Worm (Caenorhabditis elegans) whole organism, young adult: ENCODE data around the gene F17C8.3.

Experiments used
- F10E7.11 ChIP-seq: sonication (generic microtip); optimal IDR thresholded peaks from 2 replicates; lab custom pipeline; 2017; ENCODE audit warnings: mild to moderate bottlenecking, missing genetic modification characterization, moderate library complexity, missing compliant biosample characterization
- F37B4.10 ChIP-seq: fragments of 200-800 bp; sonication (Bioruptor generic); IDR thresholded peaks from 2 replicates; pipeline ENCODE4 v1.3.6; 2022; ENCODE audit warnings: missing genetic modification characterization, missing compliant biosample characterization
- F39B2.1 ChIP-seq: fragments of 200-800 bp; sonication (Bioruptor generic); IDR thresholded peaks from 2 replicates; pipeline ENCODE4 v1.3.6; 2022; ENCODE audit warnings: missing genetic modification reagents, missing genetic modification characterization, missing compliant biosample characterization
- F57A8.1 ChIP-seq: fragments of 200-800 bp; sonication (Bioruptor generic); optimal IDR thresholded peaks from 2 replicates; lab custom pipeline; 2018; ENCODE audit warnings: mild to moderate bottlenecking, missing genetic modification characterization, moderate library complexity, missing compliant biosample characterization
- K12H6.12 ChIP-seq: fragments of 200-800 bp; sonication (Bioruptor generic); optimal IDR thresholded peaks from 2 replicates; lab custom pipeline; 2018; ENCODE audit warnings: mild to moderate bottlenecking, missing genetic modification characterization, missing compliant biosample characterization
- Y79H2A.3 ChIP-seq: fragments of 200-800 bp; sonication (Bioruptor generic); conservative IDR thresholded peaks from 2 replicates; pipeline ENCODE4 v1.3.6; 2022; ENCODE audit warnings: missing genetic modification reagents, missing genetic modification characterization, missing compliant biosample characterization
- Y95B8A.8 ChIP-seq: fragments of 200-800 bp; sonication (Bioruptor generic); IDR thresholded peaks from 2 replicates; pipeline ENCODE4 v1.3.6; 2022; ENCODE audit warnings: missing genetic modification reagents, missing genetic modification characterization, missing compliant biosample characterization
- akir-1 ChIP-seq: fragments of 200-800 bp; sonication (Bioruptor generic); optimal IDR thresholded peaks from 2 replicates; lab custom pipeline; 2018; ENCODE audit warnings: mild to moderate bottlenecking, missing genetic modification characterization, moderate library complexity, missing compliant biosample characterization
- ama-1 ChIP-seq, 3 experiments: fragments of 150-350 bp in 1 of 3; sonication (generic microtip) in 2 of 3; optimal IDR thresholded peaks; 2 replicates each; lab custom pipeline; 2014 to 2018; ENCODE audit warnings: missing biosample characterization in 2 of 3, missing genetic modification characterization in 2 of 3, missing genetic modification reagents in 2 of 3
- atf-7 ChIP-seq: sonication (generic microtip); optimal IDR thresholded peaks from 2 replicates; lab custom pipeline; 2017; ENCODE audit warnings: mild to moderate bottlenecking, missing genetic modification characterization, missing compliant biosample characterization
- athp-1 ChIP-seq: sonication (generic microtip); optimal IDR thresholded peaks from 2 replicates; lab custom pipeline; 2017; ENCODE audit warnings: mild to moderate bottlenecking, missing genetic modification characterization, missing compliant biosample characterization
- attf-5 ChIP-seq: fragments of 200-800 bp; sonication (Bioruptor generic); optimal IDR thresholded peaks from 2 replicates; lab custom pipeline; 2018; ENCODE audit warnings: mild to moderate bottlenecking, missing genetic modification characterization, missing compliant biosample characterization
- ceh-27 ChIP-seq: fragments of 200-800 bp; sonication (Bioruptor generic); optimal IDR thresholded peaks from 2 replicates; lab custom pipeline; 2018; ENCODE audit warnings: mild to moderate bottlenecking, missing genetic modification characterization, moderate library complexity, missing compliant biosample characterization
- ceh-58 ChIP-seq: fragments of 200-800 bp; sonication (Bioruptor generic); IDR thresholded peaks from 2 replicates; pipeline ENCODE4 v1.3.6; 2022; ENCODE audit warnings: missing genetic modification characterization, missing compliant biosample characterization
- dpl-1 ChIP-seq: fragments of 150-350 bp; optimal IDR thresholded peaks from 2 replicates; lab custom pipeline; 2014; ENCODE audit warnings: missing biosample characterization, missing genetic modification reagents, missing genetic modification characterization
- efl-1 ChIP-seq: fragments of 150-350 bp; optimal IDR thresholded peaks from 2 replicates; lab custom pipeline; 2014; ENCODE audit warnings: missing biosample characterization, missing genetic modification reagents, missing genetic modification characterization
- egl-44 ChIP-seq: fragments of 200-800 bp; sonication (Bioruptor generic); IDR thresholded peaks from 2 replicates; pipeline ENCODE4 v1.3.6; 2022; ENCODE audit warnings: missing genetic modification reagents, missing genetic modification characterization, missing compliant biosample characterization
- egrh-3 ChIP-seq: fragments of 200-800 bp; sonication (Bioruptor generic); IDR thresholded peaks from 2 replicates; pipeline ENCODE4 v1.3.6; 2022; ENCODE audit warnings: missing genetic modification reagents, missing genetic modification characterization, missing compliant biosample characterization
- hrde-1 ChIP-seq: sonication (generic microtip); optimal IDR thresholded peaks from 2 replicates; lab custom pipeline; 2016; ENCODE audit warnings: missing genetic modification characterization, mild to moderate bottlenecking, missing compliant biosample characterization, moderate library complexity, missing genotype, missing genetic modification reagents, borderline replicate concordance
- let-526 ChIP-seq: fragments of 200-800 bp; sonication (Bioruptor generic); IDR thresholded peaks from 2 replicates; pipeline ENCODE4 v1.3.6; 2022; ENCODE audit warnings: missing genetic modification reagents, missing genetic modification characterization, missing compliant biosample characterization
- let-607 ChIP-seq, 2 experiments: fragments of 200-800 bp in 1 of 2; sonication (Bioruptor generic) in 1 of 2; sonication (generic microtip) in 1 of 2; optimal IDR thresholded peaks; 2 replicates each; lab custom pipeline; 2016 to 2018; ENCODE audit warnings: mild to moderate bottlenecking in 2 of 2, missing compliant biosample characterization in 2 of 2, missing genetic modification characterization in 2 of 2, moderate library complexity in 2 of 2, missing genotype in 1 of 2
- lin-35 ChIP-seq, 3 experiments: fragments of 150-350 bp in 2 of 3; sonication (generic microtip) in 1 of 3; optimal IDR thresholded peaks; 2 replicates each; lab custom pipeline; 2014 to 2018; ENCODE audit warnings: missing biosample characterization in 3 of 3, missing genetic modification characterization in 3 of 3, missing genetic modification reagents in 3 of 3
- lin-40 ChIP-seq: sonication (generic microtip); optimal IDR thresholded peaks from 2 replicates; lab custom pipeline; 2016; ENCODE audit warnings: missing genetic modification characterization, mild to moderate bottlenecking, missing compliant biosample characterization, missing genotype, missing genetic modification reagents
- lir-1 ChIP-seq: fragments of 200-800 bp; sonication (Bioruptor generic); conservative IDR thresholded peaks from 2 replicates; pipeline ENCODE4 v1.3.6; 2022; ENCODE audit warnings: missing genetic modification reagents, missing genetic modification characterization, missing compliant biosample characterization
- madf-6 ChIP-seq: fragments of 200-800 bp; sonication (Bioruptor generic); IDR thresholded peaks from 2 replicates; pipeline ENCODE4 v1.3.6; 2022; ENCODE audit warnings: missing genetic modification reagents, missing genetic modification characterization, missing compliant biosample characterization
- mel-28 ChIP-seq: sonication (generic microtip); optimal IDR thresholded peaks from 2 replicates; lab custom pipeline; 2016; ENCODE audit warnings: borderline replicate concordance, mild to moderate bottlenecking, missing genetic modification characterization, missing compliant biosample characterization
- nhr-27 ChIP-seq: fragments of 200-800 bp; sonication (Bioruptor generic); optimal IDR thresholded peaks from 2 replicates; lab custom pipeline; 2018; ENCODE audit warnings: mild to moderate bottlenecking, missing genetic modification characterization, moderate library complexity, missing compliant biosample characterization
- tbx-9 ChIP-seq: sonication (generic microtip); optimal IDR thresholded peaks from 2 replicates; lab custom pipeline; 2016; ENCODE audit warnings: borderline replicate concordance, missing genetic modification characterization, inconsistent platforms, missing compliant biosample characterization
- tlf-1 ChIP-seq: fragments of 200-800 bp; sonication (Bioruptor generic); optimal IDR thresholded peaks from 2 replicates; lab custom pipeline; 2018; ENCODE audit warnings: mild to moderate bottlenecking, missing genetic modification characterization, missing compliant biosample characterization
- xnd-1 ChIP-seq: sonication (generic microtip); optimal IDR thresholded peaks from 2 replicates; lab custom pipeline; 2016; ENCODE audit warnings: missing genotype, missing genetic modification reagents, missing genetic modification characterization, missing compliant biosample characterization
- zfh-2 ChIP-seq: fragments of 200-800 bp; sonication (Bioruptor generic); conservative IDR thresholded peaks from 2 replicates; pipeline ENCODE4 v1.3.6; 2022; ENCODE audit warnings: missing genetic modification reagents, missing genetic modification characterization, missing compliant biosample characterization
- ztf-26 ChIP-seq: sonication (generic microtip); optimal IDR thresholded peaks from 2 replicates; lab custom pipeline; 2017; ENCODE audit warnings: missing genetic modification characterization, missing compliant biosample characterization

Gene F17C8.3

DNA sequence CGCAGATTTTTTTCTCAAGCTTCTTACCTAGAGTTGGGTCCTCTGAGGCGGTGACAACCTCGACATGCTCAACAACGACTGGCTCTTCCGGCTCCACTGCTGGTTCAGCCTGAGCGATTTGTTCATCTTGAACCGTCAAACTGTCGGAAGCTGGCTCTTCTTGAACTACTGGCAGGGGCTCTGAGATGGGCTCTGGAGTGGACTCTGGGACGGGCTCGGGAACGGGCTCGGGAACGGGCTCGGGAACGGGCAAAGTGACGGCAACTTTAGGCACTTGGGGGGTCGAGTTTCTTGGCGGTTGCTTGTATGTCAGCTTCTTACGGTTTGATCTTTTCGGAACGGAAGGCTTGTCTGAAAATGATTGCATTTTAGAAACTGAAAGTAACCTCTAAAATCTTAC is 31.1 kb downstream of the F17C8.3 start:
- TF ChIP-seq lir-1 = no peak
- no peak for TF ChIP-seq Y79H2A.3 (GFP tag; lab: Robert Waterston, UW)
- no peak for TF ChIP-seq akir-1 (GFP tag; lab: Kevin White, UChicago)
- TF ChIP-seq ceh-27 = no peak
- TF ChIP-seq athp-1 (tag; lab: Kevin White, UChicago) = no peak
- no peak for TF ChIP-seq tbx-9 (tag; lab: Kevin White, UChicago)
- TF ChIP-seq egrh-3 (GFP tag; lab: Robert Waterston, UW) = peak; percentile 41; the same call in 1 of the 2 replicates
- no peak for TF ChIP-seq efl-1 (GFP tag; lab: Kevin White, UChicago)
- TF ChIP-seq zfh-2 (GFP tag; lab: Robert Waterston, UW) = peak; percentile 81
- TF ChIP-seq ztf-26 (tag; lab: Kevin White, UChicago) = no peak
- no peak for TF ChIP-seq K12H6.12 (tag; lab: Kevin White, UChicago)
- no peak for TF ChIP-seq attf-5 (GFP tag; lab: Kevin White, UChicago)

DNA sequence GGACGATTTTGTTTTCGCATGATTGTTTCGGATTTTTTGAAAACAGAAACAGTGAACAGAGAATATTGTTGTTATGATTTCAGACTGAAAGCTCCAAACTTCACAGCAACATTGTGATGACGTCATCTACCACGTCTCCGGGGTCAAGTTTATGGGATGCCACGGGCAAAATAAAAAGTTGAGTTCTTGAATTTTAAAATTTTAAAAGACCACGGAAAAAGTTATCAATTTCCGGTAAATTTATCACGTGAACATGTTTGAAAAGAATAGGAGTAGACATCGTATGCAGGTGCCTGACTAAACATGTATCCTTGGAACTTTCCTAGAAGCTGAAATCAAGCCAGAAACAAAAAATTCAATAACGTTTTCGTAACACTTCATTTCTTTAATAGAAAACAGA is 31.8 kb downstream of the F17C8.3 start, which contains the start of gene B0393.4:
Gene B0393.4 (minus strand): TSS at position 101 of the 400 bp plus-strand sequence.
- TF ChIP-seq mel-28 = no peak
- no peak for TF ChIP-seq F39B2.1 (GFP tag; lab: Robert Waterston, UW)
- no peak for TF ChIP-seq let-526
- no peak for TF ChIP-seq F10E7.11

DNA sequence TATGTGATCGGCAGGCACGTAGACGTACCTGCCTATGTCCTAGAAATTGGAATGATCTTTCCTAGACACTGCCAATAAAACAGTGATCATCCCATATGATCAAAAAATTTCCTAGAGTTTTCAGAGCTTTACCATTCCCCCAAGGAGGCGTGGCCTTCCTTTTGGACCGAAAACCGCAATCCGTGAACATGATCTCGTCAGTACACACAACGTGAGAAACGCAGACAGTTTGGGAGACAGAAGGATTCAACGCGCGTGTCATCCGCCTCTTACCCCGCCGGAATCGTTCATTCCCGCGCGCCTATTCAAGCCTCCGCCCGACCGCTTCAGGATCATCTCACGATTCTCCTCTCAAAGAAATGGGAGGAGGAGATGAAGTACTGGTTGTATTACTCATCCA is 33.7 kb downstream of the F17C8.3 start, which contains the start of gene B0393.5:
Gene B0393.5 (plus strand): TSS at position 301 of the 400 bp plus-strand sequence.
- TF ChIP-seq ama-1 (optimal IDR thresholded peaks at IDR 0.05; lab: Kevin White, UChicago) (no peak), ama-1 (GFP tag; optimal IDR thresholded peaks at IDR 0.05; lab: Kevin White, UChicago) (no peak), F39B2.1 (GFP tag; lab: Robert Waterston, UW) (no peak), F57A8.1 (GFP tag; lab: Kevin White, UChicago) (no peak), ceh-58 (no peak), let-607 (tag; optimal IDR thresholded peaks at IDR 0.05; lab: Kevin White, UChicago) (no peak), lin-35 (GFP tag; optimal IDR thresholded peaks at IDR 0.05; lab: Kevin White, UChicago) (no peak), xnd-1 (tag; lab: Kevin White, UChicago) (no peak), atf-7 (tag; lab: Kevin White, UChicago) (no peak)

DNA sequence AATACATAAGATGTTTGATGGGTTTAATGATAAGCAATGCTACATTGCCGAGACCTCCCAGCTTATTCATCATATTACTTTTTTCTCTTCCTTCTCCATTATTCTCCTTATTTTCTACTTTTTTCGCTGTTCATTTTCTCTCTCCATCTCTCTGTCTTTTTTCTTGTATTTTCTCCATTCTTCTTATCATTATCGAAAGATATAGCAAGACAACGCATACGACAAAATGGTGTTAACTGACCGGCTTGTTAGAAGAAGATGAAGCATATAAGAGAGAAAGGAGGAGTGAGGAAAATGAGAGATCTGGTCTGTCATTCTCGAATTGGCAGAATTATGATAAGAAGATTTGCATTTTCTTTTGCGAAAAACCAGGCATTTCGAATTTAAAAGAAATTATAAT is 35.1 kb downstream of the F17C8.3 start:
- TF ChIP-seq F57A8.1 (GFP tag; lab: Kevin White, UChicago) (no peak), hrde-1 (tag; lab: Kevin White, UChicago) (no peak), dpl-1 (GFP tag; lab: Kevin White, UChicago) (no peak), madf-6 (no peak), Y79H2A.3 (GFP tag; lab: Robert Waterston, UW) (no peak), ama-1 (optimal IDR thresholded peaks at IDR 0.05; lab: Kevin White, UChicago) (no peak), ama-1 (GFP tag; optimal IDR thresholded peaks at IDR 0.05; lab: Kevin White, UChicago) (no peak), tlf-1 (GFP tag; lab: Kevin White, UChicago) (no peak)

DNA sequence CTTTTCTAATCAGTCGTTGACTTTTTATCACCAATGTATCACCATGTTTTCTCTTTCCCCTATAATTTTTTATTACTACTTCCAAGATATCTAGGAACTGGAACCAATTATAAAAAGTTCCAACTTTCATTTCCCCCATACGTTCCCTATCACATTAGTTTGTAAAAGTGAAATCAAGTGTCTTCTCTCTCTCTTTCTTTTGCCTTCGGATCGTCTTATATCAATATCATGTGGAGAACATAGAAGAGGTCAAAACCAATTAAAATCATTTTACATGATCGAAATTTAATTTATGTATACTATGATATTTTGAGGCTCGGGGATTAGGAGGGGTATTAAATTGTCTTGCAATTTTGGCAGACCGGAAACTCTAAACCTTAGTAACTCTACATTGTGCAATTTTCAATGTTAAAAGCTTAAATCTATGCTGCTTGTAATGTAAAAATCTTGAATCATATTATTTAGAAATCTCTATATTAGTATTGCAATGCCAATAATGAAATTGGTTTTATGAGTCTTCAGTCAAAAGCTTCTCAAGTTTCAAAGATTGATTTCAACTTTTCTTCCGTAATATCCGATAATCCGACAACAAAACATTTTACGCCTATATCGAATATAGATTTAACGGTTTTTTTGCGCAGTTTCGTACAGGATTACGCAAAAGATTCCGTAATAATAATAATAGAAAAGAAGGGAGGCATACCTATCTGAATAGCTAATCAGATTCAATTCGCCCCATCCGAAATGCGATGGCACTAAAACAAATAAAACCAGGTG is 36.3 kb downstream of the F17C8.3 start:
- TF ChIP-seq nhr-27 (tag; lab: Kevin White, UChicago) = no peak
- no peak for TF ChIP-seq F37B4.10 (GFP tag; lab: Robert Waterston, UW)
- TF ChIP-seq lin-40 (tag; lab: Kevin White, UChicago) = no peak
- no peak for TF ChIP-seq Y95B8A.8
- no peak for TF ChIP-seq egl-44
- no peak for TF ChIP-seq Y79H2A.3 (GFP tag; lab: Robert Waterston, UW)
- no peak for TF ChIP-seq mel-28
